Fruit fly (Drosophila melanogaster) whole organism, embryonic: ENCODE measurements around the gene CG9886.

Experiments
- CG10321 ChIP-seq: fragments of 200-800 bp; sonication (Bioruptor generic); IDR thresholded peaks from 2 replicates; pipeline ENCODE4 v1.3.6; 2022; ENCODE audit warnings: missing biosample characterization, missing genetic modification characterization
- Sox102F ChIP-seq: fragments of 200-800 bp; sonication (Bioruptor generic); optimal IDR thresholded peaks from 2 replicates; lab custom pipeline; 2018; ENCODE audit warnings: missing biosample characterization, mild to moderate bottlenecking, missing genetic modification characterization, moderate library complexity
- Vsx1 ChIP-seq: fragments of 200-800 bp; sonication (Bioruptor generic); optimal IDR thresholded peaks from 2 replicates; lab custom pipeline; 2017; ENCODE audit warnings: missing biosample characterization, mild to moderate bottlenecking, missing genetic modification characterization, missing genetic modification reagents
- ham ChIP-seq: fragments of 200-800 bp; sonication (Bioruptor generic); IDR thresholded peaks from 2 replicates; pipeline ENCODE4 v1.3.6; 2022; ENCODE audit warnings: missing biosample characterization, missing genetic modification characterization
- kni ChIP-seq: fragments of 200-800 bp; sonication (Bioruptor generic); optimal IDR thresholded peaks from 3 replicates; lab custom pipeline; 2017; ENCODE audit warnings: mild to moderate bottlenecking, missing biosample characterization, missing genetic modification reagents, missing genetic modification characterization
- usp ChIP-seq: fragments of >200 bp; optimal IDR thresholded peaks from 2 replicates; lab custom pipeline; 2017; ENCODE audit warnings: missing biosample characterization, missing genetic modification characterization
- zen2 ChIP-seq: fragments of 200-800 bp; sonication (Bioruptor generic); IDR thresholded peaks from 3 replicates; pipeline ENCODE4 v1.3.6; 2022; ENCODE audit warnings: missing biosample characterization, missing genetic modification characterization; ENCODE audit not compliant: partially characterized antibody

DNA sequence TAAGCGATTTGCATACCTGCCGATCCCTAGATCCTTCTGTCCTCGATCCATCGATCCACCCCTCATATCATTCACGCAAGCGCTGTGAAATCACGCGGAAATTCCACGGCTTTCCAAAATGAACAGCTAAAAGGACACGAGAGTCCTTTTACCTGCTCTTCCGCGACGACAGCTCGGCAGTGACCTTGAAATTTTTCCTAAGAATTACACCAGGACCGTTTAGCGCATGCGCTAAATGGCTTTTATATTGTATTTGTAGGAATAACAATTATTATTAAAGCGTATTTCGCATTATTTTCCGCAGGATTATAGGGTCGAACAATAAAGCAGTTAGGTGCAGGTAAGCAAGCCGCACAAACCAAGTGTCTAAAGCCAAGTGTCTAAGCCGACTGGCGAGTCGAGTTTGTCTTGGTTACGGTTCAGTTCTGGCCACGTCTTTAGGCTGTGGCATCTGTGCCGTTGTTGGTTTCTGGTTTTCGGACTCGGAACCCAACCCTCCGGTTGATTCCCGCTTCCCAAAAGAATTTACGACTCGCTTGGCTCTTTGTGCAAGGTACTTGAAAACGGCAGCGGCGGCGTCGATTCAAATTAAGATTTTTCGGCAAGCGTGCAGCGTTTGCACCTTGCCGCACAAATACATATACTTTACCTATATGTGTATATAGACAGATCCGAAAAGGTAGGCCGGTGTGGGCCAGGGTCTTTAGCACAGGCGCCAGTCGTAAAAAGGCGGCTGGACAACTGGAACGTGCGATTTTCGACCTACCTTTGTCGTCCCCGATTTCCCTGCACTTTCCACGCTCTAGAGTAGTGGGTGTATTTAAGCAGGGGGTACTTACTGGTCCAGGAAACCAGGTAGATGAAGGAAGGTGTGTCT lies 36.1 kb downstream of the CG9886 start:
- no peak for TF ChIP-seq CG10321 (GFP tag; lab: Robert Waterston, UW)
- no peak for TF ChIP-seq usp (GFP tag; lab: Kevin White, UChicago)
- no peak for TF ChIP-seq Vsx1 (GFP tag; lab: Kevin White, UChicago)
- TF ChIP-seq Sox102F: no peak
- TF ChIP-seq kni (GFP tag; lab: Kevin White, UChicago): no peak
- TF ChIP-seq zen2: no peak
- TF ChIP-seq ham (GFP tag; lab: Robert Waterston, UW): no peak
